Worm (Caenorhabditis elegans): ENCODE data around the gene fbxc-18.
"Not testable (repeated sequence)": the region's sequence is repeated elsewhere in the genome, so short reads cannot be mapped to it uniquely, and the experiment has no call there.

fbxc-18 gene

ce11 chrII:988437-988836 lies 21.6 kb upstream of the fbxc-18 start, which contains the start of gene fbxc-39:
Gene fbxc-39, plus strand, starts transcription at chrII:988737.
- no peak for TF ChIP-seq fkh-10 (GFP tag; optimal IDR thresholded peaks at IDR 0.05)
- no peak for TF ChIP-seq ceh-30 (tag; optimal IDR thresholded peaks at IDR 0.05)
- TF ChIP-seq pros-1 (tag; optimal IDR thresholded peaks at IDR 0.05): no peak
- TF ChIP-seq lim-6 (tag; optimal IDR thresholded peaks at IDR 0.05): no peak
- TF ChIP-seq unc-3 (GFP tag; conservative IDR thresholded peaks at IDR 0.05): no peak
- no peak for TF ChIP-seq unc-3 (tag; optimal IDR thresholded peaks at IDR 0.05)
- no peak for TF ChIP-seq unc-42 (tag; optimal IDR thresholded peaks at IDR 0.05)
- no peak for TF ChIP-seq che-1 (tag; optimal IDR thresholded peaks at IDR 0.05)
- TF ChIP-seq C08G9.2 (tag; optimal IDR thresholded peaks at IDR 0.05): no peak
- no peak for TF ChIP-seq tbx-2 (tag; optimal IDR thresholded peaks at IDR 0.05)
- no peak for TF ChIP-seq nhr-232 (tag; optimal IDR thresholded peaks at IDR 0.05)
- TF ChIP-seq ceh-2 (tag; optimal IDR thresholded peaks at IDR 0.05): no peak

- TF ChIP-seq dmd-4 (tag; optimal IDR thresholded peaks at IDR 0.05; ENCODE audit: borderline replicate concordance); elt-2 (tag; optimal IDR thresholded peaks at IDR 0.05); unc-86 (tag; optimal IDR thresholded peaks at IDR 0.05): not testable (repeated sequence)
Observed at ce11 chrII:985703-986102, 18.8 kb upstream of the fbxc-18 start, which contains the start of gene fbxc-40. Gene fbxc-40, plus strand, starts transcription at chrII:986003.

DNA sequence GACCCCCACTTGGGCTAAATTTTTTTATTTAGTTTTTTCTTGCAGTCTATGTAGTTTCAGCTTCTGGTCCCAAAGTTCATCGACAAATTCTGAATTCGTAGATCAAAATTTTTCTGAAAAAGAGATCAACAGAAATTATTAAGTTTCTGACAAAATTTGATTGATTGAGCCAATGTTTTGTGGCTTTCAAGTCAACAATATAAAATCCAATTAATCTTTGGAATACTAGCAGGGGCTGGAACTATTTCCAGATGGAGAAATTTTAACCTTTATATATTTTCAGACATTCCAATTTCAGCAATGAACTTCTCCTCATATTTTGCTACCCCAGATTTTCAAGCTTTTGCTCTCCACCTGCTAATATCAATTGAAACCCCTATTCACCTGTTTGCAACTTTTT lies 16.0 kb upstream of the fbxc-18 start, which contains the start of gene srh-274:
Gene srh-274, plus strand, starts transcription at position 301 of the 400 bp plus-strand sequence.
- TF ChIP-seq rnt-1 (tag; optimal IDR thresholded peaks at IDR 0.05) (no peak), unc-3 (GFP tag; conservative IDR thresholded peaks at IDR 0.05) (no peak), unc-3 (tag; optimal IDR thresholded peaks at IDR 0.05) (no peak), pat-9 (tag; optimal IDR thresholded peaks at IDR 0.05) (no peak), fkh-10 (GFP tag; optimal IDR thresholded peaks at IDR 0.05) (no peak), ama-1 (optimal IDR thresholded peaks at IDR 0.05) (no peak), unc-86 (tag; optimal IDR thresholded peaks at IDR 0.05) (no peak), Y22D7AL.16 (tag; optimal IDR thresholded peaks at IDR 0.05) (no peak), mec-3 (tag; optimal IDR thresholded peaks at IDR 0.05; ENCODE audit: borderline replicate concordance) (no peak), ceh-2 (tag; optimal IDR thresholded peaks at IDR 0.05) (no peak), nfya-1 (tag; optimal IDR thresholded peaks at IDR 0.05) (no peak), ceh-45 (GFP tag; IDR thresholded peaks at IDR 0.05) (no peak), odd-2 (tag; optimal IDR thresholded peaks at IDR 0.05) (no peak)

DNA sequence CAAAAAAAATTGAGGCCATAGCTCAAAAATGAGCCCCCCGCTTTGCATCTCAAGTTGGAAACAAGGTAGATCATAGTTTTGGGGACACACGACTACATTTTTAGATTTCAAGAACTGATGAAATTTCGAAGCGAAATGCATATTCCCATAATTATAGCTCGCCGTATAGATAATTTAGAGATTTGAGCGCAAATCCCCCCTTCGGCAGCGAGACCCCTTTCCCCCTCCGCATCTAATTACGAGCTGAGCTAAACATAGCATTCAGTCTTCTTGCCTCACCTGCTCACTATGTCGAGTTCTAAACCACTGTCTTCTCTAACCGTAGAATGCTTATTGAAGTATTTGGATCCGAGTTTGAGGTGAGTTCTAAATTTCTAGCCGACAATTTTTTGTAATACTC lies 12.3 kb upstream of the fbxc-18 start, which contains the start of the genes fbxc-17 and fbxc-15:
Gene fbxc-17, minus strand, starts transcription at position 101 of the 400 bp plus-strand sequence.
Gene fbxc-15, plus strand, starts transcription at position 289 of the 400 bp plus-strand sequence.
- no peak for TF ChIP-seq pha-4 (tag; optimal IDR thresholded peaks at IDR 0.05)

DNA sequence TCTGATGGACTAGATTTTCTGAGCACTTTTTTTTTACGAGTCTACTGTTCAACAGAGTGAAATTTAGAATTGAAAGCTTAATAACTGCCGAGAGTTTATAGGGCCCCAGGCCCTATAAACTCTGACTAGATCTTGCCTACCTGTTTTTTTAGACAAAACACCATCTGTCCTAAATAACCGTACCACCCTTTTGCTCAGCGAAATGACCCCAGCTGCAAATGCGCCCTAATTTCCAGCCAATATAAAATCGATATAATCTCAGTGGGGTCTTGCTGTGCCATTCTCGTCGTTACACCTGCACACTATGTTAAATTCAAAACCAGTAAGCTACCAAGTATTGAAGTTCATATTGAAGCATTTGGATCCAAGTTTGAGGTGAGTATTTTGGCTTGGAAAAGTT lies 7.1 kb upstream of the fbxc-18 start, which contains the start of gene fbxc-14:
Gene fbxc-14, plus strand, starts transcription at position 301 of the 400 bp plus-strand sequence.
- no peak for TF ChIP-seq ceh-18 (tag; optimal IDR thresholded peaks at IDR 0.05)
- no peak for TF ChIP-seq madf-2 (tag; optimal IDR thresholded peaks at IDR 0.05)
- TF ChIP-seq lin-11 (tag; optimal IDR thresholded peaks at IDR 0.05): no peak
- TF ChIP-seq zip-5 (tag; optimal IDR thresholded peaks at IDR 0.05): no peak
- TF ChIP-seq unc-42 (tag; optimal IDR thresholded peaks at IDR 0.05): no peak
- TF ChIP-seq ceh-30 (tag; optimal IDR thresholded peaks at IDR 0.05): no peak
- no peak for TF ChIP-seq sox-2 (GFP tag; IDR thresholded peaks at IDR 0.05)
- no peak for TF ChIP-seq ref-2 (tag; optimal IDR thresholded peaks at IDR 0.05)
- no peak for TF ChIP-seq hlh-8 (tag; optimal IDR thresholded peaks at IDR 0.05)

DNA sequence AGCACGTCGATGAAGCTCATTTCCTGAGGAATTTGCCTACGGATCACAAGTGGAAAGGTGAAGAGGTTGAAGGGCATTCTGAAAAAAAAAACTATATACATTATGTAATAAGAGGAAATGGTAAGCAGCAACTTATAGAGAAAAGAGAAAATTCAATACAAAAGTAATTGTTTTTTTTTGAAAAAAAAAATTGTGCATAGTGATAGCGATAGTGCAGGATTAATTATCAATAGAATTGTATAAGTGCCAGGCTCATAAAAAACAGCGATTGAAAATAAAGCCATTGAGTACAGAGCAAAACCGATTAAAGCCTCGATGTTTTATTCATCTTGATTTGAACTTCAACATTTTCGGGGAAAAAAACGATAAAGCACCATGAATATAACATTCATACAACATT lies 6.0 kb upstream of the fbxc-18 start, which contains the start of gene C32B5.15:
Gene C32B5.15, minus strand, starts transcription at position 101 of the 400 bp plus-strand sequence.
- TF ChIP-seq lin-11 (tag; optimal IDR thresholded peaks at IDR 0.05) (no peak), hlh-8 (tag; optimal IDR thresholded peaks at IDR 0.05) (no peak), ets-4 (tag; optimal IDR thresholded peaks at IDR 0.05) (no peak), K02D7.2 (tag; optimal IDR thresholded peaks at IDR 0.05) (no peak), syd-9 (tag; optimal IDR thresholded peaks at IDR 0.05) (no peak), pros-1 (tag; optimal IDR thresholded peaks at IDR 0.05) (no peak)
